Fruit fly (Drosophila melanogaster) whole organism, embryonic: ENCODE data around the gene CG16790.

Experiments used
- Asciz ChIP-seq: fragments of 200-800 bp; sonication (Bioruptor generic); optimal IDR thresholded peaks from 2 replicates; lab custom pipeline; 2017; ENCODE audit warnings: missing biosample characterization, mild to moderate bottlenecking, missing genetic modification characterization, missing genetic modification reagents
- Blimp-1 ChIP-seq: fragments of 200-800 bp; sonication (Bioruptor generic); optimal IDR thresholded peaks from 3 replicates; lab custom pipeline; 2018; ENCODE audit warnings: missing biosample characterization, missing genetic modification characterization, mild to moderate bottlenecking, moderate library complexity, missing genetic modification reagents
- CG1024 ChIP-seq: fragments of 200-800 bp; sonication (Bioruptor generic); IDR thresholded peaks from 2 replicates; pipeline ENCODE4 v1.3.6; 2022; ENCODE audit warnings: missing biosample characterization, missing genetic modification characterization
- CG10654 ChIP-seq: fragments of 200-800 bp; sonication (Bioruptor generic); optimal IDR thresholded peaks from 2 replicates; lab custom pipeline; 2016; ENCODE audit warnings: missing biosample characterization, missing genetic modification characterization
- CG11093 ChIP-seq: fragments of 200-800 bp; sonication (Bioruptor generic); IDR thresholded peaks from 3 replicates; pipeline ENCODE4 v1.3.6; 2022; ENCODE audit warnings: missing biosample characterization, missing genetic modification characterization
- CG12219 ChIP-seq: fragments of 200-800 bp; sonication (Bioruptor generic); optimal IDR thresholded peaks from 3 replicates; lab custom pipeline; 2018; ENCODE audit warnings: missing biosample characterization, mild to moderate bottlenecking, missing genetic modification characterization
- CG15514 ChIP-seq: fragments of 200-800 bp; sonication (Bioruptor generic); optimal IDR thresholded peaks from 3 replicates; lab custom pipeline; 2017; ENCODE audit warnings: missing biosample characterization, missing genetic modification characterization, mild to moderate bottlenecking, moderate library complexity, missing genetic modification reagents
- CG16813 ChIP-seq: fragments of 200-800 bp; sonication (Bioruptor generic); IDR thresholded peaks from 3 replicates; pipeline ENCODE4 v1.3.6; 2022; ENCODE audit warnings: missing biosample characterization, missing genetic modification characterization; ENCODE audit not compliant: partially characterized antibody
- CG17186 ChIP-seq: fragments of 200-800 bp; sonication (Bioruptor generic); optimal IDR thresholded peaks from 3 replicates; lab custom pipeline; 2017; ENCODE audit warnings: missing biosample characterization, missing genetic modification reagents, missing genetic modification characterization
- CG18599 ChIP-seq: fragments of 200-800 bp; sonication (Bioruptor generic); optimal IDR thresholded peaks from 3 replicates; lab custom pipeline; 2017; ENCODE audit warnings: missing biosample characterization, missing genetic modification characterization, mild to moderate bottlenecking, moderate library complexity, missing genetic modification reagents
- CG31365 ChIP-seq: fragments of 200-800 bp; sonication (Bioruptor generic); optimal IDR thresholded peaks from 2 replicates; lab custom pipeline; 2018; ENCODE audit warnings: missing biosample characterization, mild to moderate bottlenecking, missing genetic modification characterization
- CG4707 ChIP-seq: fragments of 200-800 bp; sonication (Bioruptor generic); optimal IDR thresholded peaks from 2 replicates; lab custom pipeline; 2018; ENCODE audit warnings: missing biosample characterization, mild to moderate bottlenecking, missing genetic modification characterization, moderate library complexity
- CG5245 ChIP-seq: fragments of 200-800 bp; sonication (Bioruptor generic); optimal IDR thresholded peaks from 3 replicates; lab custom pipeline; 2016; ENCODE audit warnings: missing biosample characterization, missing genetic modification characterization
- CG7745 ChIP-seq: fragments of 200-800 bp; sonication (Bioruptor generic); optimal IDR thresholded peaks from 2 replicates; lab custom pipeline; 2018; ENCODE audit warnings: missing biosample characterization, mild to moderate bottlenecking, missing genetic modification characterization, moderate library complexity
- CG8944 ChIP-seq: fragments of 200-800 bp; sonication (Bioruptor generic); optimal IDR thresholded peaks from 3 replicates; lab custom pipeline; 2016; ENCODE audit warnings: missing biosample characterization, missing genetic modification characterization
- CG9797 ChIP-seq: fragments of 200-800 bp; sonication (Bioruptor generic); optimal IDR thresholded peaks from 3 replicates; lab custom pipeline; 2018; ENCODE audit warnings: missing biosample characterization, mild to moderate bottlenecking, missing genetic modification characterization
- E2f1 ChIP-seq: fragments of 200-800 bp; sonication (Bioruptor generic); IDR thresholded peaks from 2 replicates; pipeline ENCODE4 v1.3.6; 2022; ENCODE audit warnings: missing biosample characterization, missing genetic modification characterization
- Fer1 ChIP-seq: fragments of 200-800 bp; sonication (Bioruptor generic); optimal IDR thresholded peaks from 2 replicates; lab custom pipeline; 2017; ENCODE audit warnings: missing biosample characterization, mild to moderate bottlenecking, missing genetic modification characterization
- HmgD ChIP-seq: fragments of 200-800 bp; sonication (Bioruptor generic); optimal IDR thresholded peaks from 3 replicates; lab custom pipeline; 2016; ENCODE audit warnings: missing biosample characterization, missing genetic modification characterization
- Hmx ChIP-seq: fragments of 200-800 bp; sonication (Bioruptor generic); optimal IDR thresholded peaks from 2 replicates; lab custom pipeline; 2016; ENCODE audit warnings: missing biosample characterization, missing genetic modification characterization
- Hr51 ChIP-seq, 2 experiments: fragments of 200-800 bp; sonication (Bioruptor generic); optimal IDR thresholded peaks; 2 replicates in 1 of 2; 3 replicates in 1 of 2; lab custom pipeline; 2016 to 2018; ENCODE audit warnings: missing biosample characterization in 2 of 2, missing genetic modification characterization in 2 of 2, mild to moderate bottlenecking in 1 of 2, moderate library complexity in 1 of 2
- Lhr ChIP-seq: fragments of 200-800 bp; sonication (Bioruptor generic); optimal IDR thresholded peaks from 3 replicates; lab custom pipeline; 2017; ENCODE audit warnings: mild to moderate bottlenecking, missing biosample characterization, missing genetic modification reagents, missing genetic modification characterization
- Lpt ChIP-seq: fragments of >200 bp; optimal IDR thresholded peaks from 2 replicates; lab custom pipeline; 2018; ENCODE audit warnings: missing biosample characterization, missing genetic modification characterization
- Nf-YC ChIP-seq: fragments of 200-800 bp; optimal IDR thresholded peaks from 3 replicates; lab custom pipeline; 2019; ENCODE audit warnings: missing biosample characterization, mild to moderate bottlenecking, missing genetic modification characterization, moderate library complexity
- Rx ChIP-seq: fragments of 200-800 bp; sonication (Bioruptor generic); IDR thresholded peaks from 2 replicates; pipeline ENCODE4 v1.3.6; 2022; ENCODE audit warnings: missing biosample characterization, missing genetic modification characterization
- Xbp1 ChIP-seq: fragments of 200-800 bp; sonication (Bioruptor generic); optimal IDR thresholded peaks from 3 replicates; lab custom pipeline; 2016; ENCODE audit warnings: missing biosample characterization, mild to moderate bottlenecking, missing genetic modification characterization
- ato ChIP-seq: fragments of 200-800 bp; sonication (Bioruptor generic); IDR thresholded peaks from 2 replicates; pipeline ENCODE4 v1.3.6; 2022; ENCODE audit warnings: missing biosample characterization, missing genetic modification characterization; ENCODE audit not compliant: partially characterized antibody
- az2 ChIP-seq: fragments of 200-800 bp; sonication (Bioruptor generic); optimal IDR thresholded peaks from 3 replicates; lab custom pipeline; 2016; ENCODE audit warnings: missing biosample characterization, missing genetic modification characterization
- btn ChIP-seq: fragments of 200-800 bp; sonication (Bioruptor generic); optimal IDR thresholded peaks from 2 replicates; lab custom pipeline; 2016; ENCODE audit warnings: missing biosample characterization, missing genetic modification characterization
- chm ChIP-seq: fragments of 200-800 bp; sonication (Bioruptor generic); IDR thresholded peaks from 2 replicates; pipeline ENCODE4 v1.3.6; 2022; ENCODE audit warnings: missing biosample characterization, missing genetic modification characterization
- croc ChIP-seq: fragments of 200-800 bp; sonication (Bioruptor generic); conservative IDR thresholded peaks from 3 replicates; pipeline ENCODE4 v1.3.6; 2022; ENCODE audit warnings: missing biosample characterization, missing genetic modification characterization
- cwo ChIP-seq: fragments of 200-800 bp; sonication (Bioruptor generic); optimal IDR thresholded peaks from 3 replicates; lab custom pipeline; 2017; ENCODE audit warnings: missing biosample characterization, missing genetic modification characterization, mild to moderate bottlenecking, moderate library complexity, missing genetic modification reagents
- ftz-f1 ChIP-seq: fragments of 200-800 bp; sonication (Bioruptor generic); optimal IDR thresholded peaks from 2 replicates; lab custom pipeline; 2016; ENCODE audit warnings: missing biosample characterization, missing genetic modification characterization
- gcm ChIP-seq: fragments of 200-800 bp; sonication (Bioruptor generic); optimal IDR thresholded peaks from 2 replicates; lab custom pipeline; 2019; ENCODE audit warnings: missing biosample characterization, mild to moderate bottlenecking, missing genetic modification characterization, moderate library complexity
- hb ChIP-seq: fragments of 200-800 bp; sonication (Bioruptor generic); IDR thresholded peaks from 3 replicates; pipeline ENCODE4 v1.3.6; 2022; ENCODE audit warnings: missing biosample characterization, missing genetic modification characterization; ENCODE audit not compliant: partially characterized antibody
- kay ChIP-seq: fragments of 200-800 bp; sonication (Bioruptor generic); optimal IDR thresholded peaks from 2 replicates; lab custom pipeline; 2016; ENCODE audit warnings: missing biosample characterization, missing genetic modification characterization
- mam ChIP-seq: fragments of 200-800 bp; sonication (Bioruptor generic); optimal IDR thresholded peaks from 3 replicates; lab custom pipeline; 2016; ENCODE audit warnings: missing biosample characterization, missing genetic modification characterization
- mirr ChIP-seq: fragments of 200-800 bp; sonication (Bioruptor generic); optimal IDR thresholded peaks from 3 replicates; lab custom pipeline; 2018; ENCODE audit warnings: missing biosample characterization, mild to moderate bottlenecking, missing genetic modification characterization
- nau ChIP-seq: fragments of 200-800 bp; sonication (Bioruptor generic); optimal IDR thresholded peaks from 3 replicates; lab custom pipeline; 2017; ENCODE audit warnings: missing biosample characterization, mild to moderate bottlenecking, missing genetic modification characterization, missing genetic modification reagents
- nmo ChIP-seq: fragments of 200-800 bp; sonication (Bioruptor generic); optimal IDR thresholded peaks from 2 replicates; lab custom pipeline; 2018; ENCODE audit warnings: missing biosample characterization, mild to moderate bottlenecking, missing genetic modification characterization, moderate library complexity
- org-1 ChIP-seq: fragments of 200-800 bp; sonication (Bioruptor generic); optimal IDR thresholded peaks from 2 replicates; lab custom pipeline; 2017; ENCODE audit warnings: missing biosample characterization, missing genetic modification characterization
- p53 ChIP-seq: fragments of 200-800 bp; sonication (Bioruptor generic); optimal IDR thresholded peaks from 2 replicates; lab custom pipeline; 2016; ENCODE audit warnings: missing biosample characterization, missing genetic modification characterization
- phol ChIP-seq: fragments of 200-800 bp; sonication (Bioruptor generic); optimal IDR thresholded peaks from 3 replicates; lab custom pipeline; 2018; ENCODE audit warnings: missing biosample characterization, mild to moderate bottlenecking, missing genetic modification characterization, moderate library complexity
- ro ChIP-seq: fragments of 200-800 bp; sonication (Bioruptor generic); IDR thresholded peaks from 2 replicates; pipeline ENCODE4 v1.3.6; 2022; ENCODE audit warnings: missing biosample characterization, missing genetic modification characterization
- scrt ChIP-seq: fragments of 200-800 bp; sonication (Bioruptor generic); optimal IDR thresholded peaks from 2 replicates; lab custom pipeline; 2018; ENCODE audit warnings: missing biosample characterization, mild to moderate bottlenecking, missing genetic modification characterization, moderate library complexity
- ssp ChIP-seq: fragments of 200-800 bp; sonication (Bioruptor generic); IDR thresholded peaks from 2 replicates; pipeline ENCODE4 v1.3.6; 2022; ENCODE audit warnings: missing biosample characterization, missing genetic modification characterization
- sug ChIP-seq: fragments of 200-800 bp; optimal IDR thresholded peaks from 2 replicates; lab custom pipeline; 2019; ENCODE audit warnings: missing biosample characterization, mild to moderate bottlenecking, missing genetic modification characterization, moderate library complexity
- tx ChIP-seq: fragments of 200-800 bp; sonication (Bioruptor generic); optimal IDR thresholded peaks from 2 replicates; lab custom pipeline; 2016; ENCODE audit warnings: missing biosample characterization, missing genetic modification characterization
- usp ChIP-seq: fragments of >200 bp; optimal IDR thresholded peaks from 2 replicates; lab custom pipeline; 2017; ENCODE audit warnings: missing biosample characterization, missing genetic modification characterization
- vfl ChIP-seq: fragments of 200-800 bp; sonication (Bioruptor generic); optimal IDR thresholded peaks from 2 replicates; lab custom pipeline; 2016; ENCODE audit warnings: missing biosample characterization, missing genetic modification characterization

The CG16790 gene

DNA sequence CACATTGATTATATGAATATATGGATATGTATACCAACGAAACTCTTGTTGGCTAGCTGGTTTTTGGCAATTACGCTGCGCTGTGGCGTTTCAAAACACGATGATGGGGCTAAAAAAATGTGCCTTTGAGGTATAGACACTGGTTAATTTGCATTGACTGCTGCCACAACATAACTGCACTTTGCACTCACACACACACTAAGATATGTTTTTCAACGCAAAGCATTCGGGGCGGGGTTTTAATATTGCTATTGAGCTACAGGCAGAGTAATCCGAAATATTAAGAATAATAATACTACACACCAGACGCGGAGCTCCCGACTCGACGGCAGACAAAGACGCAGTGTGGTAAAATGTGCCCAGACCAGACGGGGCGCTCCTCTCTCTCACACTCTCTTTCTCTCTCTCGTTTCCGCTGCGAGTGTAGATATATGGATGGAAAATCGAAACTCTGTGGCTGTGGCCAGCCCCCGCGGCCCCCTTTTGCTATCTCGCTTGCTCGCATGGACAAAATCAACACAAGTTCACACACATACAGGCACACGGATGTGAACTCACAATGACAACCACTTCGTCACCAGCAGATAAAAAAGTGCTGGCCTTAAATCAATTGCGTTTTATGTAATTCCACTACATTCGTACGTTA lies 18.9 kb downstream of the CG16790 start (continued):
- TF ChIP-seq CG5245 (no peak), CG4707 (GFP tag; lab: Kevin White, UChicago) (peak; percentile 24), CG17186 (GFP tag; lab: Kevin White, UChicago) (peak; percentile 26), ssp (GFP tag; lab: Robert Waterston, UW) (no peak), CG10654 (GFP tag; lab: Kevin White, UChicago) (no peak), btn (GFP tag; lab: Kevin White, UChicago) (no peak), CG9797 (GFP tag; lab: Kevin White, UChicago) (no peak), ftz-f1 (GFP tag; lab: Kevin White, UChicago) (peak; percentile 97), Lpt (GFP tag; lab: Kevin White, UChicago) (no peak), CG18599 (peak; percentile 82), sug (peak; percentile 77), ro (GFP tag; lab: Robert Waterston, UW) (no peak), Fer1 (GFP tag; lab: Kevin White, UChicago) (peak; percentile 82), gcm (GFP tag; lab: Kevin White, UChicago) (peak; percentile 68), Lhr (no peak), usp (GFP tag; lab: Kevin White, UChicago) (no peak), Hr51 (GFP tag; optimal IDR thresholded peaks at IDR 0.05; lab: Kevin White, UChicago) (peak in 1 of 2 experiments; percentile 17), Hmx (GFP tag; lab: Kevin White, UChicago) (no peak), chm (no peak), Asciz (peak; percentile 50), cwo (GFP tag; lab: Kevin White, UChicago) (peak; percentile 13), E2f1 (GFP tag; lab: Robert Waterston, UW) (no peak), vfl (GFP tag; lab: Kevin White, UChicago) (no peak), Nf-YC (tag; lab: Kevin White, UChicago) (peak; percentile 42), Xbp1 (no peak), Rx (GFP tag; lab: Robert Waterston, UW) (no peak), scrt (GFP tag; lab: Kevin White, UChicago) (peak; percentile 62), CG12219 (GFP tag; lab: Kevin White, UChicago) (peak; percentile 62), CG7745 (tag; lab: Kevin White, UChicago) (no peak), CG1024 (GFP tag; lab: Robert Waterston, UW) (no peak), mam (peak; percentile 21), HmgD (GFP tag; lab: Kevin White, UChicago) (peak; percentile 83), az2 (GFP tag; lab: Kevin White, UChicago) (no peak), CG31365 (peak; percentile 63), croc (no peak), ato (GFP tag; lab: Robert Waterston, UW) (no peak), hb (GFP tag; lab: Robert Waterston, UW) (no peak), CG16813 (GFP tag; lab: Robert Waterston, UW) (no peak), kay (peak; percentile 43), p53 (GFP tag; lab: Kevin White, UChicago) (no peak), mirr (GFP tag; lab: Kevin White, UChicago) (peak; percentile 96), nmo (GFP tag; lab: Kevin White, UChicago) (no peak), tx (peak; percentile 6), phol (tag; lab: Kevin White, UChicago) (no peak), CG15514 (GFP tag; lab: Kevin White, UChicago) (peak; percentile 72), Blimp-1 (GFP tag; lab: Kevin White, UChicago) (no peak), org-1 (GFP tag; lab: Kevin White, UChicago) (peak; percentile 25), CG8944 (GFP tag; lab: Kevin White, UChicago) (no peak), nau (GFP tag; lab: Kevin White, UChicago) (peak; percentile 71), CG11093 (no peak)
